Worm (Caenorhabditis elegans): ENCODE measurements around the gene ZC395.4.

The ZC395.4 gene

DNA sequence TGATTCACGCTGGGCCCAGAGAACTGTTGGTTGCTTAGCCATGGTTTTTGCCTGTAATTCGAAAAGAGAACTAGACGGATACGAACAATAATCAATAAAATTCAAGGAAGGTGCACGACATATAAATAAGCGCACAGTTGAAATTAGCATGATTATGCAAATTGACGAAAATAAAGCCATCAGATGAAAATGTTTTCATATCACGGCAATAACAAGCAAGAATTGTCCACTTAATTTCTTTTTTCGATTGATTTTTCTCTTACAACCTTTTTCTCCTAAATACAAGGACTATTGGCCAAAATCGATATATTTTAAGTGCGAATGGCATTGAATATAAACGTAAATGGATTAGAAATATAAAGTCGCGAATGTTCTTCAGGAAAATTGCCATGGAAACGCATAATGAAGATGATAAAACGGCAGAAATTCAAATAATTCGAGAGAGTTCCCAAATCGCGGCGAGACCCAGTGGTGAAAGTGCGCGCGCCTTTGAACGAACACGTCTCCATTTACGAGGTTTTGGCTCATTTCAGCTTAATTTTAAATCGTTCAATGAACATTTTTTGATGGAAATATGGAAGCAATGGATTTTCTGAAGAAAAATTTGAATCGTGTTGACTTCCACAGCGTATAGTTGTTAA, 4.9 kb downstream of the ZC395.4 start, which contains the start of the genes daf-41 and toc-1:
daf-41 (minus strand) TSS at position 51 of the 641 bp plus-strand sequence.
toc-1 (plus strand) TSS at position 537 of the 641 bp plus-strand sequence.
- peak; percentile 50 to 68 for TF ChIP-seq efl-1 (optimal IDR thresholded peaks at IDR 0.05)
- TF ChIP-seq efl-1 (GFP tag; optimal IDR thresholded peaks at IDR 0.05 in 1 of 2) = peak; percentile 68 to 91
- TF ChIP-seq mab-9 (GFP tag; IDR thresholded peaks at IDR 0.05) = no peak
- peak; percentile 44 for TF ChIP-seq swsn-7 (tag; optimal IDR thresholded peaks at IDR 0.05)
- no peak for TF ChIP-seq unc-86 (tag; optimal IDR thresholded peaks at IDR 0.05)
- TF ChIP-seq nhr-71 (tag; optimal IDR thresholded peaks at IDR 0.05) = peak; percentile 59
- TF ChIP-seq irx-1 (tag; optimal IDR thresholded peaks at IDR 0.05) = no peak
- no peak for TF ChIP-seq nhr-12 (tag; optimal IDR thresholded peaks at IDR 0.05)
- no peak for TF ChIP-seq mef-2 (tag; optimal IDR thresholded peaks at IDR 0.05)
- TF ChIP-seq snpc-4 (tag; optimal IDR thresholded peaks at IDR 0.05) = no peak
- peak; percentile 16 for TF ChIP-seq ceh-8 (GFP tag; optimal IDR thresholded peaks at IDR 0.05)
- peak in 1 of 3 experiments; percentile 12 for TF ChIP-seq ceh-82 (tag; optimal IDR thresholded peaks at IDR 0.05)
- TF ChIP-seq fkh-8 (tag; optimal IDR thresholded peaks at IDR 0.05) = peak; percentile 81
- TF ChIP-seq fkh-4 (tag; optimal IDR thresholded peaks at IDR 0.05; ENCODE audit: borderline replicate concordance) = no peak
- TF ChIP-seq lsy-2 (tag; optimal IDR thresholded peaks at IDR 0.05) = peak; percentile 69 to 73
- TF ChIP-seq C16A3.4 (tag; optimal IDR thresholded peaks at IDR 0.05) = peak; percentile 57
- TF ChIP-seq egl-13 (tag; optimal IDR thresholded peaks at IDR 0.05) = no peak
- TF ChIP-seq pag-3 (tag; optimal IDR thresholded peaks at IDR 0.05; ENCODE audit: borderline replicate concordance, insufficient read depth) = no peak
- peak; percentile 82 for TF ChIP-seq mep-1 (tag; optimal IDR thresholded peaks at IDR 0.05)
- peak; percentile 20 for TF ChIP-seq fos-1 (tag; optimal IDR thresholded peaks at IDR 0.05)
- TF ChIP-seq zag-1 (tag; optimal IDR thresholded peaks at IDR 0.05) = no peak
- no peak for TF ChIP-seq hpl-2 (GFP tag; optimal IDR thresholded peaks at IDR 0.05)
- TF ChIP-seq blmp-1 (tag; optimal IDR thresholded peaks at IDR 0.05) = peak; percentile 72
- no peak for TF ChIP-seq vab-15 (tag; optimal IDR thresholded peaks at IDR 0.05)
- TF ChIP-seq nhr-237 (tag; optimal IDR thresholded peaks at IDR 0.05) = no peak
- TF ChIP-seq jun-1 (tag; optimal IDR thresholded peaks at IDR 0.05) = peak; percentile 20
- TF ChIP-seq sptf-1 (tag; optimal IDR thresholded peaks at IDR 0.05) = no peak
- no peak for TF ChIP-seq lir-3 (tag; optimal IDR thresholded peaks at IDR 0.05; ENCODE audit: poor library complexity)
- TF ChIP-seq C34B4.2 (tag; optimal IDR thresholded peaks at IDR 0.05) = no peak
- peak; percentile 65 for TF ChIP-seq lin-14 (GFP tag; optimal IDR thresholded peaks at IDR 0.05)
- TF ChIP-seq alr-1 (tag; optimal IDR thresholded peaks at IDR 0.05; ENCODE audit: borderline replicate concordance) = no peak
- TF ChIP-seq hlh-17 (GFP tag; optimal IDR thresholded peaks at IDR 0.05; ENCODE audit: borderline replicate concordance) = no peak
- no peak for TF ChIP-seq ces-1 (GFP tag; optimal IDR thresholded peaks at IDR 0.05)
- no peak for TF ChIP-seq grh-1 (GFP tag; IDR thresholded peaks at IDR 0.05)
- TF ChIP-seq pax-3 (tag; optimal IDR thresholded peaks at IDR 0.05) = no peak
- TF ChIP-seq ceh-88 (GFP tag; IDR thresholded peaks at IDR 0.05) = no peak
- no peak for TF ChIP-seq nhr-11 (tag; optimal IDR thresholded peaks at IDR 0.05)
- TF ChIP-seq ztf-4 (tag; optimal IDR thresholded peaks at IDR 0.05) = no peak
- TF ChIP-seq sup-37 (GFP tag; optimal IDR thresholded peaks at IDR 0.05) = no peak
- peak in 1 of 6 experiments; percentile 20 for TF ChIP-seq elt-3 (tag; optimal IDR thresholded peaks at IDR 0.05)
- TF ChIP-seq tbx-2 (tag; optimal IDR thresholded peaks at IDR 0.05) = no peak
- peak; percentile 77 for TF ChIP-seq skn-1 (tag; optimal IDR thresholded peaks at IDR 0.05)
- no peak for TF ChIP-seq nhr-76 (tag; optimal IDR thresholded peaks at IDR 0.05)
- TF ChIP-seq ceh-90 (tag; optimal IDR thresholded peaks at IDR 0.05) = peak; percentile 18
- TF ChIP-seq aha-1 (tag; optimal IDR thresholded peaks at IDR 0.05) = no peak
- no peak for TF ChIP-seq ets-5 (GFP tag; IDR thresholded peaks at IDR 0.05)
- no peak for TF ChIP-seq ama-1 (optimal IDR thresholded peaks at IDR 0.05)
- no peak for TF ChIP-seq nhr-90 (tag; optimal IDR thresholded peaks at IDR 0.05; ENCODE audit: poor library complexity)
- peak; percentile 17 for TF ChIP-seq unc-130 (tag; optimal IDR thresholded peaks at IDR 0.05)
- peak; percentile 11 for TF ChIP-seq rnt-1 (tag; optimal IDR thresholded peaks at IDR 0.05)
- no peak for TF ChIP-seq unc-98 (GFP tag; IDR thresholded peaks at IDR 0.05)
- no peak for TF ChIP-seq unc-30 (tag; optimal IDR thresholded peaks at IDR 0.05)
- TF ChIP-seq efl-3 (GFP tag; optimal IDR thresholded peaks at IDR 0.05) = no peak
